Fruit fly (Drosophila melanogaster) whole organism, prepupa: ENCODE results near the gene dachs.

ENCODE experiments used
- CG15336 ChIP-seq: fragments of 200-800 bp; sonication (Bioruptor generic); IDR thresholded peaks from 2 replicates; pipeline ENCODE4 v1.3.6; 2022; ENCODE audit warnings: missing biosample characterization, missing genetic modification characterization
- CG6854 ChIP-seq: fragments of 200-800 bp; sonication (Bioruptor generic); optimal IDR thresholded peaks from 2 replicates; lab custom pipeline; 2017; ENCODE audit warnings: missing biosample characterization, mild to moderate bottlenecking, missing genetic modification characterization
- CG8632 ChIP-seq: fragments of 200-800 bp; sonication (Bioruptor generic); optimal IDR thresholded peaks from 3 replicates; lab custom pipeline; 2016; ENCODE audit warnings: missing biosample characterization, missing genetic modification characterization
- CG9139 ChIP-seq: fragments of 200-800 bp; sonication (Bioruptor generic); optimal IDR thresholded peaks from 3 replicates; lab custom pipeline; 2017; ENCODE audit warnings: missing biosample characterization, mild to moderate bottlenecking, missing genetic modification characterization
- Eip93F ChIP-seq: fragments of 200-800 bp; sonication (Bioruptor generic); optimal IDR thresholded peaks from 2 replicates; lab custom pipeline; 2016; ENCODE audit warnings: missing biosample characterization, mild to moderate bottlenecking, missing genetic modification characterization
- Hr38 ChIP-seq: sonication (Bioruptor generic); optimal IDR thresholded peaks from 2 replicates; lab custom pipeline; 2016; ENCODE audit warnings: missing biosample characterization, missing genetic modification characterization
- Sox102F ChIP-seq: fragments of 200-800 bp; sonication (Bioruptor generic); optimal IDR thresholded peaks from 2 replicates; lab custom pipeline; 2016; ENCODE audit warnings: missing biosample characterization, mild to moderate bottlenecking, missing genetic modification characterization
- cyc ChIP-seq: fragments of 200-800 bp; sonication (Bioruptor generic); optimal IDR thresholded peaks from 3 replicates; lab custom pipeline; 2016; ENCODE audit warnings: missing biosample characterization, missing genetic modification characterization
- fd85E ChIP-seq: fragments of 200-800 bp; sonication (Bioruptor generic); optimal IDR thresholded peaks from 3 replicates; lab custom pipeline; 2016; ENCODE audit warnings: missing biosample characterization, missing genetic modification characterization
- lz ChIP-seq: fragments of 200-800 bp; sonication (Bioruptor generic); optimal IDR thresholded peaks from 3 replicates; lab custom pipeline; 2016; ENCODE audit warnings: missing biosample characterization, missing genetic modification characterization

- peak; percentile 40 for TF ChIP-seq CG8632 (GFP tag; lab: Kevin White, UChicago)
- peak; percentile 93 for TF ChIP-seq CG6854
- peak; percentile 98 for TF ChIP-seq CG9139 (GFP tag; lab: Kevin White, UChicago)
- TF ChIP-seq cyc (GFP tag; lab: Kevin White, UChicago): no peak
- TF ChIP-seq Eip93F (GFP tag; lab: Kevin White, UChicago): peak; percentile 22
- peak; percentile 72 for TF ChIP-seq Sox102F
- peak; percentile 38 for TF ChIP-seq fd85E (GFP tag; lab: Kevin White, UChicago)
- TF ChIP-seq Hr38: no peak
- no peak for TF ChIP-seq lz
- peak; percentile 81 for TF ChIP-seq CG15336 (GFP tag; lab: Robert Waterston, UW)
Observed at dm6 chr2L:8478911-8479706, 12.5 kb downstream of the dachs start.
